Fruit fly (Drosophila melanogaster) whole organism, embryonic: Measurements from ENCODE around the gene CG14625.

Source experiments
- CG10209 ChIP-seq: fragments of 200-800 bp; sonication (Bioruptor generic); optimal IDR thresholded peaks from 3 replicates; lab custom pipeline; 2017; ENCODE audit warnings: missing biosample characterization, mild to moderate bottlenecking, missing genetic modification characterization, missing genetic modification reagents
- CG10654 ChIP-seq: fragments of 200-800 bp; sonication (Bioruptor generic); optimal IDR thresholded peaks from 2 replicates; lab custom pipeline; 2016; ENCODE audit warnings: missing biosample characterization, missing genetic modification characterization
- CG10959 ChIP-seq: fragments of 200-800 bp; sonication (Bioruptor generic); IDR thresholded peaks from 2 replicates; pipeline ENCODE4 v1.3.6; 2022; ENCODE audit warnings: missing biosample characterization, missing genetic modification characterization
- CG11085 ChIP-seq: fragments of 200-800 bp; sonication (Bioruptor generic); IDR thresholded peaks from 2 replicates; pipeline ENCODE4 v1.3.6; 2022; ENCODE audit warnings: missing biosample characterization, missing genetic modification characterization
- CG12744 ChIP-seq: fragments of 200-800 bp; sonication (Bioruptor generic); optimal IDR thresholded peaks from 2 replicates; lab custom pipeline; 2016; ENCODE audit warnings: missing biosample characterization, missing genetic modification characterization
- CG1602 ChIP-seq: fragments of 200-800 bp; sonication (Bioruptor generic); optimal IDR thresholded peaks from 3 replicates; lab custom pipeline; 2016; ENCODE audit warnings: missing biosample characterization, missing genetic modification characterization
- CG17361 ChIP-seq: fragments of 200-800 bp; sonication (Bioruptor generic); IDR thresholded peaks from 3 replicates; pipeline ENCODE4 v1.3.6; 2022; ENCODE audit warnings: missing biosample characterization, missing genetic modification characterization
- CG17829 ChIP-seq: fragments of 200-800 bp; optimal IDR thresholded peaks from 2 replicates; lab custom pipeline; 2019; ENCODE audit warnings: missing biosample characterization, mild to moderate bottlenecking, missing genetic modification characterization, moderate library complexity
- CG17912 ChIP-seq: fragments of 200-800 bp; sonication (Bioruptor generic); optimal IDR thresholded peaks from 2 replicates; lab custom pipeline; 2018; ENCODE audit warnings: missing biosample characterization, mild to moderate bottlenecking, missing genetic modification characterization
- CG2889 ChIP-seq: fragments of 200-800 bp; sonication (Bioruptor generic); IDR thresholded peaks from 3 replicates; pipeline ENCODE4 v1.3.6; 2022; ENCODE audit warnings: missing biosample characterization, missing genetic modification characterization
- CG3995 ChIP-seq: fragments of 200-800 bp; sonication (Bioruptor generic); optimal IDR thresholded peaks from 3 replicates; lab custom pipeline; 2016; ENCODE audit warnings: missing biosample characterization, missing genetic modification characterization
- CG4707 ChIP-seq: fragments of 200-800 bp; sonication (Bioruptor generic); optimal IDR thresholded peaks from 2 replicates; lab custom pipeline; 2018; ENCODE audit warnings: missing biosample characterization, mild to moderate bottlenecking, missing genetic modification characterization, moderate library complexity
- CG6791 ChIP-seq: fragments of 200-800 bp; sonication (Bioruptor generic); IDR thresholded peaks from 3 replicates; pipeline ENCODE4 v1.3.6; 2022; ENCODE audit warnings: missing biosample characterization, missing genetic modification characterization; ENCODE audit not compliant: partially characterized antibody
- CG8281 ChIP-seq: fragments of 200-800 bp; sonication (Bioruptor generic); optimal IDR thresholded peaks from 2 replicates; lab custom pipeline; 2018; ENCODE audit warnings: missing biosample characterization, mild to moderate bottlenecking, missing genetic modification characterization, moderate library complexity
- CG8359 ChIP-seq: fragments of 200-800 bp; sonication (Bioruptor generic); optimal IDR thresholded peaks from 2 replicates; lab custom pipeline; 2017; ENCODE audit warnings: missing biosample characterization, mild to moderate bottlenecking, missing genetic modification characterization, borderline replicate concordance
- CG8924 ChIP-seq: fragments of 200-800 bp; optimal IDR thresholded peaks from 3 replicates; lab custom pipeline; 2019; ENCODE audit warnings: missing biosample characterization, mild to moderate bottlenecking, missing genetic modification characterization, moderate library complexity
- CG8944 ChIP-seq: fragments of 200-800 bp; sonication (Bioruptor generic); optimal IDR thresholded peaks from 3 replicates; lab custom pipeline; 2016; ENCODE audit warnings: missing biosample characterization, missing genetic modification characterization
- Ets97D ChIP-seq: fragments of 200-800 bp; sonication (Bioruptor generic); optimal IDR thresholded peaks from 3 replicates; lab custom pipeline; 2016; ENCODE audit warnings: missing biosample characterization, missing genetic modification characterization
- Fer1 ChIP-seq: fragments of 200-800 bp; sonication (Bioruptor generic); optimal IDR thresholded peaks from 2 replicates; lab custom pipeline; 2017; ENCODE audit warnings: missing biosample characterization, mild to moderate bottlenecking, missing genetic modification characterization
- Lim3 ChIP-seq: fragments of 200-800 bp; sonication (Bioruptor generic); IDR thresholded peaks from 2 replicates; pipeline ENCODE4 v1.3.6; 2022; ENCODE audit warnings: missing biosample characterization, missing genetic modification characterization
- MTF-1 ChIP-seq: fragments of 200-800 bp; sonication (Bioruptor generic); optimal IDR thresholded peaks from 2 replicates; lab custom pipeline; 2018; ENCODE audit warnings: missing biosample characterization, mild to moderate bottlenecking, missing genetic modification characterization, borderline replicate concordance
- Myb ChIP-seq: fragments of 200-800 bp; sonication (Bioruptor generic); optimal IDR thresholded peaks from 2 replicates; lab custom pipeline; 2016; ENCODE audit warnings: missing biosample characterization, missing genetic modification characterization
- Neu2 ChIP-seq: fragments of 200-800 bp; sonication (Bioruptor generic); optimal IDR thresholded peaks from 3 replicates; lab custom pipeline; 2016; ENCODE audit warnings: missing biosample characterization, missing genetic modification characterization, borderline replicate concordance
- Nf-YA ChIP-seq: fragments of 200-800 bp; sonication (Bioruptor generic); IDR thresholded peaks from 2 replicates; pipeline ENCODE4 v1.3.6; 2022; ENCODE audit warnings: missing biosample characterization, missing genetic modification characterization
- Nf-YB ChIP-seq: fragments of 200-800 bp; sonication (Bioruptor generic); optimal IDR thresholded peaks from 3 replicates; lab custom pipeline; 2019; ENCODE audit warnings: missing biosample characterization, mild to moderate bottlenecking, missing genetic modification characterization, moderate library complexity
- Nf-YC ChIP-seq: fragments of 200-800 bp; optimal IDR thresholded peaks from 3 replicates; lab custom pipeline; 2019; ENCODE audit warnings: missing biosample characterization, mild to moderate bottlenecking, missing genetic modification characterization, moderate library complexity
- PHDP ChIP-seq: fragments of 200-800 bp; sonication (Bioruptor generic); optimal IDR thresholded peaks from 3 replicates; lab custom pipeline; 2018; ENCODE audit warnings: missing biosample characterization, mild to moderate bottlenecking, missing genetic modification characterization, moderate library complexity
- Sin3A ChIP-seq: fragments of >200 bp; optimal IDR thresholded peaks from 2 replicates; lab custom pipeline; 2018
- amos ChIP-seq: fragments of 200-800 bp; sonication (Bioruptor generic); IDR thresholded peaks from 2 replicates; pipeline ENCODE4 v1.3.6; 2022; ENCODE audit warnings: missing biosample characterization, missing genetic modification characterization; ENCODE audit not compliant: partially characterized antibody
- ap ChIP-seq: fragments of 200-800 bp; sonication (Bioruptor generic); IDR thresholded peaks from 2 replicates; pipeline ENCODE4 v1.3.6; 2022; ENCODE audit warnings: missing biosample characterization, missing genetic modification characterization
- ato ChIP-seq: fragments of 200-800 bp; sonication (Bioruptor generic); IDR thresholded peaks from 2 replicates; pipeline ENCODE4 v1.3.6; 2022; ENCODE audit warnings: missing biosample characterization, missing genetic modification characterization; ENCODE audit not compliant: partially characterized antibody
- br ChIP-seq: fragments of >200 bp; optimal IDR thresholded peaks from 2 replicates; lab custom pipeline; 2017
- cad ChIP-seq: fragments of >200 bp; optimal IDR thresholded peaks from 2 replicates; lab custom pipeline; 2017; ENCODE audit warnings: missing biosample characterization, missing genetic modification characterization
- danr ChIP-seq: fragments of 200-800 bp; sonication (Bioruptor generic); IDR thresholded peaks from 2 replicates; pipeline ENCODE4 v1.3.6; 2022; ENCODE audit warnings: missing biosample characterization, missing genetic modification characterization
- esg ChIP-seq: fragments of 200-800 bp; sonication (Bioruptor generic); conservative IDR thresholded peaks from 2 replicates; pipeline ENCODE4 v1.3.6; 2022; ENCODE audit warnings: missing biosample characterization, missing genetic modification characterization
- ftz-f1 ChIP-seq: fragments of 200-800 bp; sonication (Bioruptor generic); optimal IDR thresholded peaks from 2 replicates; lab custom pipeline; 2016; ENCODE audit warnings: missing biosample characterization, missing genetic modification characterization
- gcm ChIP-seq: fragments of 200-800 bp; sonication (Bioruptor generic); optimal IDR thresholded peaks from 2 replicates; lab custom pipeline; 2019; ENCODE audit warnings: missing biosample characterization, mild to moderate bottlenecking, missing genetic modification characterization, moderate library complexity
- gsb-n ChIP-seq: fragments of 200-800 bp; sonication (Bioruptor generic); optimal IDR thresholded peaks from 3 replicates; lab custom pipeline; 2018; ENCODE audit warnings: missing biosample characterization, mild to moderate bottlenecking, missing genetic modification characterization
- klu ChIP-seq: fragments of 200-800 bp; sonication (Bioruptor generic); IDR thresholded peaks from 2 replicates; pipeline ENCODE4 v1.3.6; 2022; ENCODE audit warnings: missing biosample characterization, missing genetic modification characterization
- lilli ChIP-seq: fragments of 200-800 bp; sonication (Bioruptor generic); optimal IDR thresholded peaks from 3 replicates; lab custom pipeline; 2016; ENCODE audit warnings: missing biosample characterization, missing genetic modification characterization
- mam ChIP-seq: fragments of 200-800 bp; sonication (Bioruptor generic); optimal IDR thresholded peaks from 3 replicates; lab custom pipeline; 2016; ENCODE audit warnings: missing biosample characterization, missing genetic modification characterization
- nau ChIP-seq: fragments of 200-800 bp; sonication (Bioruptor generic); optimal IDR thresholded peaks from 3 replicates; lab custom pipeline; 2017; ENCODE audit warnings: missing biosample characterization, mild to moderate bottlenecking, missing genetic modification characterization, missing genetic modification reagents
- onecut ChIP-seq: fragments of 200-800 bp; sonication (Bioruptor generic); IDR thresholded peaks from 2 replicates; pipeline ENCODE4 v1.3.6; 2022; ENCODE audit warnings: missing biosample characterization, missing genetic modification characterization
- peb ChIP-seq: fragments of 200-800 bp; sonication (Bioruptor generic); IDR thresholded peaks from 2 replicates; pipeline ENCODE4 v1.3.6; 2022; ENCODE audit warnings: missing biosample characterization, missing genetic modification characterization
- pho ChIP-seq: fragments of 200-800 bp; sonication (Bioruptor generic); optimal IDR thresholded peaks from 2 replicates; lab custom pipeline; 2016; ENCODE audit warnings: missing biosample characterization, missing genetic modification characterization
- slp2 ChIP-seq: fragments of 200-800 bp; sonication (Bioruptor generic); optimal IDR thresholded peaks from 2 replicates; lab custom pipeline; 2016; ENCODE audit warnings: missing biosample characterization, missing genetic modification characterization
- sqz ChIP-seq: fragments of 200-800 bp; sonication (Bioruptor generic); optimal IDR thresholded peaks from 3 replicates; lab custom pipeline; 2018; ENCODE audit warnings: missing biosample characterization, mild to moderate bottlenecking, missing genetic modification characterization
- trh ChIP-seq: fragments of 200-800 bp; sonication (Bioruptor generic); optimal IDR thresholded peaks from 2 replicates; lab custom pipeline; 2016; ENCODE audit warnings: missing biosample characterization, missing genetic modification characterization
- tx ChIP-seq: fragments of 200-800 bp; sonication (Bioruptor generic); optimal IDR thresholded peaks from 2 replicates; lab custom pipeline; 2016; ENCODE audit warnings: missing biosample characterization, missing genetic modification characterization
- unc-4 ChIP-seq: fragments of 200-800 bp; sonication (Bioruptor generic); IDR thresholded peaks from 2 replicates; pipeline ENCODE4 v1.3.6; 2022; ENCODE audit warnings: missing biosample characterization, missing genetic modification characterization; ENCODE audit not compliant: partially characterized antibody
- vfl ChIP-seq: fragments of 200-800 bp; sonication (Bioruptor generic); optimal IDR thresholded peaks from 2 replicates; lab custom pipeline; 2016; ENCODE audit warnings: missing biosample characterization, missing genetic modification characterization
- yki ChIP-seq: fragments of >200 bp; optimal IDR thresholded peaks from 3 replicates; lab custom pipeline; 2018
- zf30C ChIP-seq: fragments of 200-800 bp; sonication (Bioruptor generic); optimal IDR thresholded peaks from 3 replicates; lab custom pipeline; 2018; ENCODE audit warnings: missing biosample characterization, mild to moderate bottlenecking, missing genetic modification characterization

CG14625 gene

DNA sequence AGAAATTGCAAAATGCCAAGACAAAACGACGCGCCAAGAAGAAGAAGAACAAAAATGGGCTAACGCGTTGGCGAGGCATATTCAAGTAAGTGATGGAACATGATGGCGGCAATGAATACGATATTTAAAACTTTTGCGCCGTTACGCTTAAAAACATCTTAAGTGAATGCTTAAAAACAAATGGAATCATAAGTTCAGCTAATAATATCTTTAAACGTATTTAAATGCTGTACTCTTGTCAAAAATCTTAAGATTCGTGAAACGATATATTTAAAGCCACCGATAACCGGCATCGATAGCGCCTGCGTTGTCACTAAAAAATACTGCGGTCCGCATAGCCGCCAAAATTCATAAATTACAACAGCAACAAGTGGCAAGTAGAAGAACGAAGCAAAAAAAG is 40.5 kb downstream of the CG14625 start, which contains the start of gene CG11403 (continued):
- TF ChIP-seq vfl (GFP tag; lab: Kevin White, UChicago) = peak; percentile 23
- no peak for TF ChIP-seq CG3995 (GFP tag; lab: Kevin White, UChicago)
- TF ChIP-seq CG8944 (GFP tag; lab: Kevin White, UChicago) = no peak
- TF ChIP-seq sqz = no peak
- peak; percentile 58 for TF ChIP-seq Ets97D
- no peak for TF ChIP-seq CG1602 (GFP tag; lab: Kevin White, UChicago)
- no peak for TF ChIP-seq slp2 (GFP tag; lab: Kevin White, UChicago)
- TF ChIP-seq unc-4 = peak; percentile 90
- TF ChIP-seq Neu2 (GFP tag; lab: Kevin White, UChicago) = no peak
- no peak for TF ChIP-seq Nf-YB (GFP tag; lab: Kevin White, UChicago)
- TF ChIP-seq onecut (GFP tag; lab: Robert Waterston, UW) = no peak
- peak; percentile 32 for TF ChIP-seq Nf-YC (tag; lab: Kevin White, UChicago)
- TF ChIP-seq CG8359 (GFP tag; lab: Kevin White, UChicago) = no peak
- no peak for TF ChIP-seq CG17912 (GFP tag; lab: Kevin White, UChicago)
- peak; percentile 22 for TF ChIP-seq CG17829
- TF ChIP-seq pho (GFP tag; lab: Kevin White, UChicago) = no peak
- no peak for TF ChIP-seq cad (GFP tag; lab: Kevin White, UChicago)
- TF ChIP-seq CG6791 (GFP tag; lab: Robert Waterston, UW) = peak; percentile 69; the same call in 1 of the 3 replicates
- TF ChIP-seq CG8924 = no peak
- peak; percentile 41 for TF ChIP-seq lilli (GFP tag; lab: Kevin White, UChicago)
- peak; percentile 73 for TF ChIP-seq amos
- TF ChIP-seq CG12744 (GFP tag; lab: Kevin White, UChicago) = no peak
- peak; percentile 53 for TF ChIP-seq Myb (GFP tag; lab: Kevin White, UChicago)
- no peak for TF ChIP-seq CG8281 (tag; lab: Kevin White, UChicago)
- no peak for TF ChIP-seq esg (GFP tag; lab: Robert Waterston, UW)
- no peak for TF ChIP-seq CG2889 (GFP tag; lab: Robert Waterston, UW)
- no peak for TF ChIP-seq ap (GFP tag; lab: Robert Waterston, UW)
- TF ChIP-seq PHDP (tag; lab: Kevin White, UChicago) = no peak
- no peak for TF ChIP-seq trh (GFP tag; lab: Kevin White, UChicago)
- TF ChIP-seq danr (GFP tag; lab: Robert Waterston, UW) = no peak
- no peak for TF ChIP-seq CG4707 (GFP tag; lab: Kevin White, UChicago)
- TF ChIP-seq CG11085 = no peak
- no peak for TF ChIP-seq tx
- no peak for TF ChIP-seq Fer1 (GFP tag; lab: Kevin White, UChicago)
- TF ChIP-seq ato (GFP tag; lab: Robert Waterston, UW) = peak; percentile 51; the same call in 1 of the 2 replicates
- TF ChIP-seq Nf-YA = no peak
- no peak for TF ChIP-seq mam
- TF ChIP-seq yki = no peak
- no peak for TF ChIP-seq MTF-1 (GFP tag; lab: Kevin White, UChicago)
- TF ChIP-seq zf30C (GFP tag; lab: Kevin White, UChicago) = no peak
- TF ChIP-seq CG17361 (GFP tag; lab: Robert Waterston, UW) = peak; percentile 49; the same call in 2 of the 3 replicates
- no peak for TF ChIP-seq CG10209 (GFP tag; lab: Kevin White, UChicago)
- TF ChIP-seq Lim3 = no peak
- no peak for TF ChIP-seq br
- TF ChIP-seq Sin3A (lab: Kevin White, UChicago) = peak; percentile 99
- no peak for TF ChIP-seq ftz-f1 (GFP tag; lab: Kevin White, UChicago)
- TF ChIP-seq gcm = no peak
- TF ChIP-seq klu = no peak
- no peak for TF ChIP-seq nau (GFP tag; lab: Kevin White, UChicago)
- TF ChIP-seq CG10959 (GFP tag; lab: Robert Waterston, UW) = no peak
- no peak for TF ChIP-seq CG10654 (GFP tag; lab: Kevin White, UChicago)
- TF ChIP-seq peb = no peak
- TF ChIP-seq gsb-n (tag; lab: Kevin White, UChicago) = no peak
